Fruit fly (Drosophila melanogaster) whole organism, embryonic: ENCODE results near the gene Nrx-IV.

Experiments
- B-H1 ChIP-seq: fragments of 200-800 bp; sonication (Bioruptor generic); IDR thresholded peaks from 3 replicates; pipeline ENCODE4 v1.3.6; 2022; ENCODE audit warnings: missing biosample characterization, missing genetic modification characterization
- C15 ChIP-seq: fragments of 200-800 bp; sonication (Bioruptor generic); IDR thresholded peaks from 3 replicates; pipeline ENCODE4 v1.3.6; 2022; ENCODE audit warnings: missing biosample characterization, missing genetic modification characterization
- CG10209 ChIP-seq: fragments of 200-800 bp; sonication (Bioruptor generic); optimal IDR thresholded peaks from 3 replicates; lab custom pipeline; 2017; ENCODE audit warnings: missing biosample characterization, mild to moderate bottlenecking, missing genetic modification characterization, missing genetic modification reagents
- CG13123 ChIP-seq: fragments of 200-800 bp; sonication (Bioruptor generic); optimal IDR thresholded peaks from 2 replicates; lab custom pipeline; 2016; ENCODE audit warnings: missing biosample characterization, missing genetic modification characterization
- CG13624 ChIP-seq: fragments of 200-800 bp; sonication (Bioruptor generic); optimal IDR thresholded peaks from 2 replicates; lab custom pipeline; 2016; ENCODE audit warnings: missing biosample characterization, missing genetic modification characterization
- CG17361 ChIP-seq: fragments of 200-800 bp; sonication (Bioruptor generic); IDR thresholded peaks from 3 replicates; pipeline ENCODE4 v1.3.6; 2022; ENCODE audit warnings: missing biosample characterization, missing genetic modification characterization
- CG17385 ChIP-seq: fragments of 200-800 bp; sonication (Bioruptor generic); optimal IDR thresholded peaks from 3 replicates; lab custom pipeline; 2018; ENCODE audit warnings: missing biosample characterization, mild to moderate bottlenecking, missing genetic modification characterization
- CG18619 ChIP-seq: fragments of 200-800 bp; sonication (Bioruptor generic); optimal IDR thresholded peaks from 3 replicates; lab custom pipeline; 2017; ENCODE audit warnings: missing biosample characterization, mild to moderate bottlenecking, missing genetic modification characterization
- CG2120 ChIP-seq: fragments of 200-800 bp; sonication (Bioruptor generic); optimal IDR thresholded peaks from 3 replicates; lab custom pipeline; 2016; ENCODE audit warnings: missing biosample characterization, missing genetic modification characterization
- CG2678 ChIP-seq: fragments of 200-800 bp; sonication (Bioruptor generic); optimal IDR thresholded peaks from 3 replicates; lab custom pipeline; 2019; ENCODE audit warnings: missing biosample characterization, mild to moderate bottlenecking, missing genetic modification characterization, moderate library complexity
- CG31365 ChIP-seq: fragments of 200-800 bp; sonication (Bioruptor generic); optimal IDR thresholded peaks from 2 replicates; lab custom pipeline; 2018; ENCODE audit warnings: missing biosample characterization, mild to moderate bottlenecking, missing genetic modification characterization
- CG32767 ChIP-seq: fragments of 200-800 bp; sonication (Bioruptor generic); IDR thresholded peaks from 2 replicates; pipeline ENCODE4 v1.3.6; 2022; ENCODE audit warnings: missing biosample characterization, missing genetic modification characterization
- CG4282 ChIP-seq: fragments of 200-800 bp; sonication (Bioruptor generic); optimal IDR thresholded peaks from 2 replicates; lab custom pipeline; 2016; ENCODE audit warnings: missing biosample characterization, missing genetic modification characterization
- CG4328 ChIP-seq: fragments of 200-800 bp; sonication (Bioruptor generic); optimal IDR thresholded peaks from 3 replicates; lab custom pipeline; 2017; ENCODE audit warnings: missing biosample characterization, missing genetic modification reagents, missing genetic modification characterization
- CG4424 ChIP-seq: fragments of 200-800 bp; sonication (Bioruptor generic); optimal IDR thresholded peaks from 3 replicates; lab custom pipeline; 2016; ENCODE audit warnings: missing biosample characterization, missing genetic modification characterization
- CG6654 ChIP-seq: fragments of 200-800 bp; sonication (Bioruptor generic); optimal IDR thresholded peaks from 2 replicates; lab custom pipeline; 2017; ENCODE audit warnings: missing biosample characterization, mild to moderate bottlenecking, missing genetic modification characterization
- CG8359 ChIP-seq: fragments of 200-800 bp; sonication (Bioruptor generic); optimal IDR thresholded peaks from 2 replicates; lab custom pipeline; 2017; ENCODE audit warnings: missing biosample characterization, mild to moderate bottlenecking, missing genetic modification characterization, borderline replicate concordance
- CG8765 ChIP-seq: fragments of 200-800 bp; sonication (Bioruptor generic); IDR thresholded peaks from 2 replicates; pipeline ENCODE4 v1.3.6; 2022; ENCODE audit warnings: missing biosample characterization, missing genetic modification characterization
- CG8924 ChIP-seq: fragments of 200-800 bp; optimal IDR thresholded peaks from 3 replicates; lab custom pipeline; 2019; ENCODE audit warnings: missing biosample characterization, mild to moderate bottlenecking, missing genetic modification characterization, moderate library complexity
- CG9727 ChIP-seq: fragments of 200-800 bp; sonication (Bioruptor generic); optimal IDR thresholded peaks from 3 replicates; lab custom pipeline; 2017; ENCODE audit warnings: missing biosample characterization, mild to moderate bottlenecking, missing genetic modification characterization
- D ChIP-seq, 2 experiments: fragments of 200-800 bp in 1 of 2; fragments of >200 bp in 1 of 2; sonication (Bioruptor generic) in 1 of 2; optimal IDR thresholded peaks; 2 replicates in 1 of 2; 3 replicates in 1 of 2; lab custom pipeline; 2017; ENCODE audit warnings: mild to moderate bottlenecking in 1 of 2, missing biosample characterization in 1 of 2, missing genetic modification characterization in 1 of 2, missing genetic modification reagents in 1 of 2
- D19A ChIP-seq: fragments of 200-800 bp; optimal IDR thresholded peaks from 3 replicates; lab custom pipeline; 2019; ENCODE audit warnings: missing biosample characterization, mild to moderate bottlenecking, missing genetic modification characterization, moderate library complexity
- Drgx ChIP-seq: fragments of 200-800 bp; sonication (Bioruptor generic); IDR thresholded peaks from 2 replicates; pipeline ENCODE4 v1.3.6; 2022; ENCODE audit warnings: missing biosample characterization, missing genetic modification characterization
- HmgZ ChIP-seq: fragments of 200-800 bp; sonication (Bioruptor generic); optimal IDR thresholded peaks from 2 replicates; lab custom pipeline; 2018; ENCODE audit warnings: missing biosample characterization, mild to moderate bottlenecking, missing genetic modification characterization
- Hr78 ChIP-seq, 2 experiments: fragments of 200-800 bp in 1 of 2; fragments of >200 bp in 1 of 2; sonication (Bioruptor generic) in 1 of 2; optimal IDR thresholded peaks; 2 replicates each; lab custom pipeline; 2017 to 2019; ENCODE audit warnings: missing biosample characterization in 2 of 2, missing genetic modification characterization in 2 of 2, mild to moderate bottlenecking in 1 of 2, moderate library complexity in 1 of 2
- Meics ChIP-seq: fragments of 200-800 bp; sonication (Bioruptor generic); optimal IDR thresholded peaks from 2 replicates; lab custom pipeline; 2017; ENCODE audit warnings: missing biosample characterization, mild to moderate bottlenecking, missing genetic modification characterization
- Nf-YA ChIP-seq: fragments of 200-800 bp; sonication (Bioruptor generic); IDR thresholded peaks from 2 replicates; pipeline ENCODE4 v1.3.6; 2022; ENCODE audit warnings: missing biosample characterization, missing genetic modification characterization
- Nf-YC ChIP-seq: fragments of 200-800 bp; optimal IDR thresholded peaks from 3 replicates; lab custom pipeline; 2019; ENCODE audit warnings: missing biosample characterization, mild to moderate bottlenecking, missing genetic modification characterization, moderate library complexity
- Trl ChIP-seq, 3 experiments: fragments of >200 bp in 2 of 3; fragments of 200-800 bp in 1 of 3; sonication (Bioruptor generic) in 1 of 3; optimal IDR thresholded peaks; 2 replicates in 1 of 3; 3 replicates in 2 of 3; lab custom pipeline; 2016 to 2017; ENCODE audit warnings: missing biosample characterization in 1 of 3, missing genetic modification characterization in 1 of 3
- ac ChIP-seq: fragments of 200-800 bp; sonication (Bioruptor generic); optimal IDR thresholded peaks from 3 replicates; lab custom pipeline; 2017; ENCODE audit warnings: missing biosample characterization, mild to moderate bottlenecking, missing genetic modification characterization
- az2 ChIP-seq: fragments of 200-800 bp; sonication (Bioruptor generic); optimal IDR thresholded peaks from 3 replicates; lab custom pipeline; 2016; ENCODE audit warnings: missing biosample characterization, missing genetic modification characterization
- cg ChIP-seq: fragments of 200-800 bp; sonication (Bioruptor generic); optimal IDR thresholded peaks from 3 replicates; lab custom pipeline; 2019; ENCODE audit warnings: missing biosample characterization, mild to moderate bottlenecking, missing genetic modification characterization, moderate library complexity
- crol ChIP-seq: fragments of 200-800 bp; sonication (Bioruptor generic); IDR thresholded peaks from 2 replicates; pipeline ENCODE4 v1.3.6; 2022; ENCODE audit warnings: missing biosample characterization, missing genetic modification characterization
- ems ChIP-seq: fragments of 200-800 bp; sonication (Bioruptor generic); optimal IDR thresholded peaks from 3 replicates; lab custom pipeline; 2016; ENCODE audit warnings: missing biosample characterization, missing genetic modification characterization
- esg ChIP-seq: fragments of 200-800 bp; sonication (Bioruptor generic); conservative IDR thresholded peaks from 2 replicates; pipeline ENCODE4 v1.3.6; 2022; ENCODE audit warnings: missing biosample characterization, missing genetic modification characterization
- ewg ChIP-seq: fragments of 200-800 bp; sonication (Bioruptor generic); optimal IDR thresholded peaks from 3 replicates; lab custom pipeline; 2017; ENCODE audit warnings: mild to moderate bottlenecking, missing biosample characterization, missing genetic modification reagents, missing genetic modification characterization
- fd102C ChIP-seq: fragments of 200-800 bp; sonication (Bioruptor generic); optimal IDR thresholded peaks from 2 replicates; lab custom pipeline; 2018; ENCODE audit warnings: missing biosample characterization, mild to moderate bottlenecking, missing genetic modification characterization, moderate library complexity
- gcm2 ChIP-seq: fragments of 200-800 bp; sonication (Bioruptor generic); optimal IDR thresholded peaks from 2 replicates; lab custom pipeline; 2016; ENCODE audit warnings: missing biosample characterization, missing genetic modification characterization
- hb ChIP-seq: fragments of 200-800 bp; sonication (Bioruptor generic); IDR thresholded peaks from 3 replicates; pipeline ENCODE4 v1.3.6; 2022; ENCODE audit warnings: missing biosample characterization, missing genetic modification characterization; ENCODE audit not compliant: partially characterized antibody
- jumu ChIP-seq: fragments of 200-800 bp; sonication (Bioruptor generic); optimal IDR thresholded peaks from 3 replicates; lab custom pipeline; 2016; ENCODE audit warnings: missing biosample characterization, missing genetic modification characterization
- onecut ChIP-seq: fragments of 200-800 bp; sonication (Bioruptor generic); IDR thresholded peaks from 2 replicates; pipeline ENCODE4 v1.3.6; 2022; ENCODE audit warnings: missing biosample characterization, missing genetic modification characterization
- pb ChIP-seq: fragments of 200-800 bp; sonication (Bioruptor generic); optimal IDR thresholded peaks from 3 replicates; lab custom pipeline; 2016; ENCODE audit warnings: missing biosample characterization, missing genetic modification characterization
- prd ChIP-seq, 3 experiments: fragments of >200 bp in 2 of 3; fragments of 200-800 bp in 1 of 3; sonication (Bioruptor generic) in 1 of 3; optimal IDR thresholded peaks in 2 of 3; IDR thresholded peaks in 1 of 3; 2 replicates in 2 of 3; 3 replicates in 1 of 3; pipeline versions ENCODE4 v1.3.6 to Lab custom; 2017 to 2022; ENCODE audit warnings: missing biosample characterization in 1 of 3, missing genetic modification characterization in 1 of 3
- pum ChIP-seq: fragments of 200-800 bp; sonication (Bioruptor generic); optimal IDR thresholded peaks from 2 replicates; lab custom pipeline; 2016; ENCODE audit warnings: missing biosample characterization, missing genetic modification characterization
- rib ChIP-seq: fragments of 200-800 bp; sonication (Bioruptor generic); IDR thresholded peaks from 2 replicates; pipeline ENCODE4 v1.3.6; 2022; ENCODE audit warnings: missing biosample characterization, missing genetic modification characterization
- stc ChIP-seq: fragments of 200-800 bp; sonication (Bioruptor generic); IDR thresholded peaks from 2 replicates; pipeline ENCODE4 v1.3.6; 2022; ENCODE audit warnings: missing biosample characterization, missing genetic modification characterization
- stwl ChIP-seq: fragments of 200-800 bp; sonication (Bioruptor generic); optimal IDR thresholded peaks from 3 replicates; lab custom pipeline; 2018; ENCODE audit warnings: missing biosample characterization, mild to moderate bottlenecking, missing genetic modification characterization, moderate library complexity
- twi ChIP-seq: fragments of 200-800 bp; optimal IDR thresholded peaks from 2 replicates; lab custom pipeline; 2019; ENCODE audit warnings: missing biosample characterization, mild to moderate bottlenecking, missing genetic modification characterization, moderate library complexity
- zfh2 ChIP-seq: fragments of 200-800 bp; sonication (Bioruptor generic); optimal IDR thresholded peaks from 2 replicates; lab custom pipeline; 2016; ENCODE audit warnings: missing biosample characterization, missing genetic modification characterization

Gene Nrx-IV

dm6 chr3L:12124975-12125374, 21.3 kb upstream of the Nrx-IV start, which contains the start of gene yps (continued):
- TF ChIP-seq cg (GFP tag; lab: Kevin White, UChicago) (no peak), stwl (tag; lab: Kevin White, UChicago) (peak; percentile 91), hb (no peak), gcm2 (peak; percentile 72), CG8924 (tag; lab: Kevin White, UChicago) (peak; percentile 82), stc (GFP tag; lab: Robert Waterston, UW) (peak; percentile 94), pum (GFP tag; lab: Kevin White, UChicago) (peak; percentile 74), CG32767 (GFP tag; lab: Robert Waterston, UW) (peak; percentile 72), Meics (GFP tag; lab: Kevin White, UChicago) (peak; percentile 98), D (optimal IDR thresholded peaks at IDR 0.05; lab: Kevin White, UChicago) (no peak), D (GFP tag; optimal IDR thresholded peaks at IDR 0.05; lab: Kevin White, UChicago) (peak; percentile 89), CG6654 (GFP tag; lab: Kevin White, UChicago) (peak; percentile 74), twi (tag; lab: Kevin White, UChicago) (peak; percentile 80), Hr78 (GFP tag; optimal IDR thresholded peaks at IDR 0.05; lab: Kevin White, UChicago) (peak in 1 of 2 experiments; percentile 41), esg (GFP tag; lab: Robert Waterston, UW) (0 out of 2 replicates have a peak, but pooled peaks have one; percentile 8), CG31365 (tag; lab: Kevin White, UChicago) (peak; percentile 90), onecut (GFP tag; lab: Robert Waterston, UW) (peak; percentile 95), crol (peak; percentile 39; the same call in 1 of the 2 replicates), Trl (optimal IDR thresholded peaks at IDR 0.05; lab: Kevin White, UChicago) (no peak), Trl (GFP tag; optimal IDR thresholded peaks at IDR 0.05; lab: Kevin White, UChicago) (peak; percentile 96), CG4424 (peak; percentile 92), CG10209 (peak; percentile 94), ewg (peak; percentile 87), zfh2 (peak; percentile 81), jumu (peak; percentile 70), HmgZ (tag; lab: Kevin White, UChicago) (peak; percentile 95), CG17385 (GFP tag; lab: Kevin White, UChicago) (peak; percentile 92), CG2120 (GFP tag; lab: Kevin White, UChicago) (peak; percentile 74), CG13123 (GFP tag; lab: Kevin White, UChicago) (peak; percentile 87), CG4282 (GFP tag; lab: Kevin White, UChicago) (peak; percentile 90), prd (optimal IDR thresholded peaks at IDR 0.05; lab: Kevin White, UChicago) (no peak), prd (GFP tag; IDR thresholded peaks at IDR 0.05; lab: Robert Waterston, UW) (peak; percentile 72; the same call in 2 of the 3 replicates), CG4328 (peak; percentile 97), B-H1 (peak; percentile 74; the same call in 2 of the 3 replicates), ems (GFP tag; lab: Kevin White, UChicago) (peak; percentile 83), CG17361 (GFP tag; lab: Robert Waterston, UW) (peak; percentile 83), C15 (GFP tag; lab: Robert Waterston, UW) (peak; percentile 90), CG2678 (tag; lab: Kevin White, UChicago) (peak; percentile 84), CG8765 (GFP tag; lab: Robert Waterston, UW) (peak; percentile 68), D19A (tag; lab: Kevin White, UChicago) (peak; percentile 66), CG9727 (peak; percentile 97), Drgx (GFP tag; lab: Robert Waterston, UW) (peak; percentile 71), Nf-YC (tag; lab: Kevin White, UChicago) (peak; percentile 78), CG8359 (GFP tag; lab: Kevin White, UChicago) (peak; percentile 83), pb (GFP tag; lab: Kevin White, UChicago) (peak; percentile 96), rib (peak; percentile 66; the same call in 1 of the 2 replicates), CG18619 (GFP tag; lab: Kevin White, UChicago) (peak; percentile 96), ac (peak; percentile 89), fd102C (peak; percentile 97), CG13624 (GFP tag; lab: Kevin White, UChicago) (peak; percentile 94), az2 (GFP tag; lab: Kevin White, UChicago) (peak; percentile 82), Nf-YA (GFP tag; lab: Robert Waterston, UW) (peak; percentile 92)
